Worm (Caenorhabditis elegans) whole organism, L2 larva: Measurements from ENCODE around the gene vha-18.

Source experiments
- F13H6.1 ChIP-seq: sonication (generic microtip); optimal IDR thresholded peaks from 2 replicates; lab custom pipeline; 2016; ENCODE audit warnings: missing genetic modification characterization, missing compliant biosample characterization
- aly-2 ChIP-seq: fragments of 150-350 bp; optimal IDR thresholded peaks from 2 replicates; lab custom pipeline; 2014; ENCODE audit warnings: missing biosample characterization, missing genetic modification characterization
- blmp-1 ChIP-seq: sonication (generic microtip); optimal IDR thresholded peaks from 2 replicates; lab custom pipeline; 2017; ENCODE audit warnings: missing genetic modification characterization, mild to moderate bottlenecking, missing compliant biosample characterization, antibody characterized with exemption, moderate library complexity; ENCODE audit not compliant: insufficient read depth
- ceh-16 ChIP-seq: fragments of 150-350 bp; optimal IDR thresholded peaks from 2 replicates; lab custom pipeline; 2014; ENCODE audit warnings: missing biosample characterization, missing genetic modification characterization
- dmd-4 ChIP-seq: sonication (generic microtip); optimal IDR thresholded peaks from 2 replicates; lab custom pipeline; 2017; ENCODE audit warnings: missing biosample characterization, missing genetic modification characterization
- egl-27 ChIP-seq: sonication (generic microtip); optimal IDR thresholded peaks from 3 replicates; lab custom pipeline; 2017; ENCODE audit warnings: missing biosample characterization, missing genetic modification reagents, missing genetic modification characterization
- elt-1 ChIP-seq: fragments of 150-350 bp; optimal IDR thresholded peaks from 2 replicates; lab custom pipeline; 2014; ENCODE audit warnings: missing biosample characterization, missing genetic modification characterization
- fos-1 ChIP-seq: fragments of 150-350 bp; optimal IDR thresholded peaks from 2 replicates; lab custom pipeline; 2014; ENCODE audit warnings: missing biosample characterization, missing genetic modification characterization
- lin-39 ChIP-seq: fragments of 150-350 bp; optimal IDR thresholded peaks from 2 replicates; lab custom pipeline; 2014; ENCODE audit warnings: missing biosample characterization, missing genetic modification reagents, missing genetic modification characterization
- mab-5 ChIP-seq: fragments of 150-350 bp; optimal IDR thresholded peaks from 2 replicates; lab custom pipeline; 2014; ENCODE audit warnings: missing biosample characterization, missing genetic modification characterization
- mbf-1 ChIP-seq: sonication (generic microtip); optimal IDR thresholded peaks from 2 replicates; lab custom pipeline; 2017; ENCODE audit warnings: missing biosample characterization, missing genetic modification characterization
- nhr-21 ChIP-seq: fragments of 150-350 bp; optimal IDR thresholded peaks from 2 replicates; lab custom pipeline; 2014; ENCODE audit warnings: missing biosample characterization, missing genetic modification characterization
- snpc-4 ChIP-seq: fragments of 150-350 bp; optimal IDR thresholded peaks from 2 replicates; lab custom pipeline; 2014; ENCODE audit warnings: missing biosample characterization, missing genetic modification characterization
- zag-1 ChIP-seq: fragments of 150-350 bp; optimal IDR thresholded peaks from 2 replicates; lab custom pipeline; 2014; ENCODE audit warnings: missing biosample characterization, missing genetic modification characterization

- TF ChIP-seq lin-39 (tag; lab: Kevin White, UChicago) (no peak), mab-5 (tag; lab: Kevin White, UChicago) (no peak), fos-1 (tag; lab: Kevin White, UChicago) (no peak), snpc-4 (tag; lab: Kevin White, UChicago) (no peak), dmd-4 (tag; lab: Kevin White, UChicago) (no peak), nhr-21 (tag; lab: Kevin White, UChicago) (no peak), ceh-16 (no peak), elt-1 (no peak), aly-2 (no peak), egl-27 (no peak), mbf-1 (no peak), zag-1 (tag; lab: Kevin White, UChicago) (no peak), F13H6.1 (tag; lab: Kevin White, UChicago) (no peak), blmp-1 (tag; lab: Kevin White, UChicago) (no peak)
Measured at ce11 chrV:8454995-8455446, 41.7 kb upstream of the vha-18 start, which contains the start of gene T23B12.11.
